Worm (Caenorhabditis elegans) whole organism, late embryonic: ENCODE results near the gene F44G3.7.

ENCODE experiments used
- F13H6.1 ChIP-seq: sonication (generic microtip); optimal IDR thresholded peaks from 2 replicates; lab custom pipeline; 2016; ENCODE audit warnings: missing genetic modification characterization, missing compliant biosample characterization
- K09A11.1 ChIP-seq: sonication (generic microtip); optimal IDR thresholded peaks from 2 replicates; lab custom pipeline; 2017; ENCODE audit warnings: antibody characterized with exemption, mild to moderate bottlenecking, missing genetic modification characterization, missing compliant biosample characterization; ENCODE audit not compliant: insufficient read depth
- ahr-1 ChIP-seq: sonication (generic microtip); optimal IDR thresholded peaks from 2 replicates; lab custom pipeline; 2016; ENCODE audit warnings: missing genetic modification characterization, missing compliant biosample characterization
- dmd-4 ChIP-seq: sonication (generic microtip); optimal IDR thresholded peaks from 2 replicates; lab custom pipeline; 2016; ENCODE audit warnings: borderline replicate concordance, missing genetic modification characterization, missing compliant biosample characterization
- fkh-10 ChIP-seq: fragments of 150-350 bp; optimal IDR thresholded peaks from 2 replicates; lab custom pipeline; 2014; ENCODE audit warnings: missing biosample characterization, missing genetic modification reagents, missing genetic modification characterization
- hlh-8 ChIP-seq: sonication (generic microtip); optimal IDR thresholded peaks from 2 replicates; lab custom pipeline; 2016; ENCODE audit warnings: missing genotype, missing genetic modification characterization, missing compliant biosample characterization
- pax-1 ChIP-seq: fragments of 150-350 bp; optimal IDR thresholded peaks from 2 replicates; lab custom pipeline; 2014; ENCODE audit warnings: missing biosample characterization, missing genetic modification characterization
- sox-4 ChIP-seq: sonication (generic microtip); optimal IDR thresholded peaks from 2 replicates; lab custom pipeline; 2017; ENCODE audit warnings: mild to moderate bottlenecking, missing genetic modification characterization, inconsistent platforms, missing compliant biosample characterization

ce11 chrV:16132705-16133104 is 4.2 kb downstream of the F44G3.7 start, which contains the start of gene fbxa-144:
- no peak for TF ChIP-seq sox-4 (tag; lab: Kevin White, UChicago)
- no peak for TF ChIP-seq hlh-8 (tag; lab: Kevin White, UChicago)
- TF ChIP-seq dmd-4 (tag; lab: Kevin White, UChicago): no peak
- TF ChIP-seq ahr-1 (tag; lab: Kevin White, UChicago): no peak
- TF ChIP-seq pax-1 (tag; lab: Kevin White, UChicago): no peak
- no peak for TF ChIP-seq K09A11.1
- TF ChIP-seq F13H6.1 (tag; lab: Kevin White, UChicago): no peak
- no peak for TF ChIP-seq fkh-10 (GFP tag; lab: Kevin White, UChicago)
